Worm (Caenorhabditis elegans) whole organism, mixed stage, embryonic: ENCODE measurements around the gene R144.11.

Source experiments
- lsy-2 ChIP-seq: fragments of 150-350 bp; optimal IDR thresholded peaks from 2 replicates; lab custom pipeline; 2014; ENCODE audit warnings: missing biosample characterization, missing genetic modification characterization
- nhr-28 ChIP-seq: fragments of 150-350 bp; optimal IDR thresholded peaks from 2 replicates; lab custom pipeline; 2014; ENCODE audit warnings: missing biosample characterization, missing genetic modification characterization
- sptf-1 ChIP-seq: sonication (generic microtip); optimal IDR thresholded peaks from 2 replicates; lab custom pipeline; 2017; ENCODE audit warnings: mild to moderate bottlenecking, missing genetic modification characterization, moderate library complexity, missing compliant biosample characterization

- no peak for TF ChIP-seq nhr-28 (tag; lab: Kevin White, UChicago)
- TF ChIP-seq lsy-2 (tag; lab: Kevin White, UChicago) = no peak
- no peak for TF ChIP-seq sptf-1
Measured at ce11 chrIII:5012460-5012859, 3.8 kb upstream of the R144.11 start.
